Fruit fly (Drosophila melanogaster): ENCODE measurements around the gene CG9168.
A peak's percentile ranks its signal among the peaks of the same experiment; 100 is the strongest.

The CG9168 gene

dm6 chr3L:1420950-1421349, 10.1 kb downstream of the CG9168 start (continued):
- TF ChIP-seq CG11696 (GFP tag; IDR thresholded peaks at IDR 0.05) (no peak), jigr1 (GFP tag; IDR thresholded peaks at IDR 0.05) (no peak), hkb (optimal IDR thresholded peaks at IDR 0.05) (no peak), hkb (GFP tag; IDR thresholded peaks at IDR 0.05) (no peak), CG15269 (tag; optimal IDR thresholded peaks at IDR 0.05) (no peak), HLH54F (GFP tag; optimal IDR thresholded peaks at IDR 0.05) (no peak), CG11723 (GFP tag; optimal IDR thresholded peaks at IDR 0.05) (no peak), Gug (GFP tag; IDR thresholded peaks at IDR 0.05) (no peak), Oli (tag; optimal IDR thresholded peaks at IDR 0.05) (no peak), Hand (GFP tag; optimal IDR thresholded peaks at IDR 0.05) (no peak), her (GFP tag; optimal IDR thresholded peaks at IDR 0.05) (no peak), CG4424 (GFP tag; optimal IDR thresholded peaks at IDR 0.05) (peak; percentile 41), CG7271 (tag; optimal IDR thresholded peaks at IDR 0.05) (peak; percentile 26), aop (GFP tag; IDR thresholded peaks at IDR 0.05) (no peak), Doc3 (GFP tag; IDR thresholded peaks at IDR 0.05; ENCODE audit: partially characterized antibody) (no peak), gem (tag; optimal IDR thresholded peaks at IDR 0.05) (peak; percentile 4), Blimp-1 (GFP tag; optimal IDR thresholded peaks at IDR 0.05) (peak; percentile 43), B-H2 (GFP tag; optimal IDR thresholded peaks at IDR 0.05) (no peak), Antp (GFP tag; optimal IDR thresholded peaks at IDR 0.05) (no peak), Trl (optimal IDR thresholded peaks at IDR 0.05) (no peak), Trl (GFP tag; optimal IDR thresholded peaks at IDR 0.05) (no peak), CG2678 (tag; optimal IDR thresholded peaks at IDR 0.05) (no peak), pan (optimal IDR thresholded peaks at IDR 0.05) (no peak), pan (GFP tag; optimal IDR thresholded peaks at IDR 0.05 in 1 of 2, IDR thresholded peaks at IDR 0.05 in 1 of 2) (no peak), HmgD (GFP tag; optimal IDR thresholded peaks at IDR 0.05) (no peak), disco-r (GFP tag; optimal IDR thresholded peaks at IDR 0.05) (no peak), CG31441 (GFP tag; IDR thresholded peaks at IDR 0.05) (0 out of 2 replicates have a peak, but pooled peaks have one; percentile 10), CG12299 (tag; optimal IDR thresholded peaks at IDR 0.05) (no peak), Hr3 (GFP tag; optimal IDR thresholded peaks at IDR 0.05) (no peak), CG8281 (tag; optimal IDR thresholded peaks at IDR 0.05) (no peak), TFAM (GFP tag; optimal IDR thresholded peaks at IDR 0.05) (no peak), toy (GFP tag; IDR thresholded peaks at IDR 0.05) (no peak), Atf6 (GFP tag; IDR thresholded peaks at IDR 0.05) (no peak), tll (GFP tag; optimal IDR thresholded peaks at IDR 0.05) (no peak), Xbp1 (GFP tag; optimal IDR thresholded peaks at IDR 0.05) (no peak), zen (tag; optimal IDR thresholded peaks at IDR 0.05) (no peak), tna (GFP tag; IDR thresholded peaks at IDR 0.05; ENCODE audit: partially characterized antibody) (no peak), CG12104 (GFP tag; optimal IDR thresholded peaks at IDR 0.05) (no peak), CG1603 (tag; optimal IDR thresholded peaks at IDR 0.05) (peak; percentile 5), CG7556 (GFP tag; optimal IDR thresholded peaks at IDR 0.05) (no peak), ash1 (GFP tag; optimal IDR thresholded peaks at IDR 0.05) (no peak), amos (GFP tag; IDR thresholded peaks at IDR 0.05; ENCODE audit: partially characterized antibody) (no peak), Dbx (GFP tag; IDR thresholded peaks at IDR 0.05) (no peak), CG14014 (GFP tag; IDR thresholded peaks at IDR 0.05) (no peak), Atf-2 (GFP tag; optimal IDR thresholded peaks at IDR 0.05) (no peak), CG6689 (GFP tag; IDR thresholded peaks at IDR 0.05) (0 out of 2 replicates have a peak, but pooled peaks have one; percentile 5), nom (GFP tag; optimal IDR thresholded peaks at IDR 0.05) (no peak), lmd (GFP tag; IDR thresholded peaks at IDR 0.05) (0 out of 2 replicates have a peak, but pooled peaks have one; percentile 16), tio (GFP tag; optimal IDR thresholded peaks at IDR 0.05) (no peak), CG17568 (GFP tag; optimal IDR thresholded peaks at IDR 0.05) (no peak), CG7745 (tag; optimal IDR thresholded peaks at IDR 0.05) (no peak), corto (GFP tag; optimal IDR thresholded peaks at IDR 0.05) (no peak)

All from whole organism, embryonic.